Fruit fly (Drosophila melanogaster): ENCODE measurements around the gene CG7362.
A peak's percentile ranks its signal among the peaks of the same experiment; 100 is the strongest.

DNA sequence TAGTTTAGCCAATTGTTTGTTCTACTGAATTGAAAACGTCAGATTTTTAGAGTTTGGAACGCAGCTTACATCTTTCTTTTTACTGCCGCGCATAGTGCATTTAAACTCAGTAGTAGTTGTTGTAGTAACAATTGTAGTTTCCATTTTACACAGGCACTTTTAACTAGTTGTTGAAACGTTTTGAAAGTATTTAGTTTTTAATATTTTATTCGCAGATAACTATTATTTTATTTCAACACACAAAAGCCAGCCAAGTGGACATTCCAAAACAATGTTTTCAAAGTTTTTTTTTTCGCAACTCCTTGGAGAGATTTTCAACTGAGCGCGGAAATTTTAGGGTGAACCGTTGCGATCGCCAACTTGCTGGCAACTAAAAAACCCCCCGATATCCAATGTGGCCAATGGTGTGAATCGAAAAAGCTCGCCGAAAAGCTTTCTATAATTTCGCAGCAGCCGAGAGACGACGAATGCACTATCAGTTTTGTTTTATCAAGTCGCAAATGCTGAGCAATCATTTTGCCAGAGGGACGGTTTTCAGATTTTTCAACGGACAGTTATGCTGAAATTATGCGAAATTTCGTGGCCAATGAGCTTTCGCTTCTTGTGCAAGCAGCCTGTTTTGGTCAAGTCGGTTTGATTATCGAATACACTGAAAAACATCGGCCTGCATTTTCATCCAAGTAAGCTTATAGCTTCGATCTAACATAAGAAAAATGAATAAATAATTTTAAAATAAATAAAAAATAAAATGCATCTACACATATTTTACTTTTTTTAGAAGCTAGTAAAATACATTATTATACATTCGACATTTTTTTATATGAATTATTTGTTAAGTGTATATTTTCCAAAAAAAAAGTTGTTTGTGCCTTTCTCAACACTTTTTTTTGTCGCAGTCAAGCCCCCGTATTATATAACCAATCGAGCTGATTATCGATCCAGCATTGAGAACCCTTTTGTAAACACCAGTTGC, 25.3 kb downstream of the CG7362 start:
- no peak for TF ChIP-seq Mnt (GFP tag; optimal IDR thresholded peaks at IDR 0.05)
- no peak for TF ChIP-seq ovo (GFP tag; optimal IDR thresholded peaks at IDR 0.05)
- TF ChIP-seq CG5204 (GFP tag; optimal IDR thresholded peaks at IDR 0.05) = no peak
- peak; percentile 80 for TF ChIP-seq tj (GFP tag; optimal IDR thresholded peaks at IDR 0.05)
- no peak for TF ChIP-seq CG1620 (GFP tag; optimal IDR thresholded peaks at IDR 0.05)
- TF ChIP-seq CG14711 (tag; optimal IDR thresholded peaks at IDR 0.05) = peak; percentile 45
- TF ChIP-seq CG12768 (GFP tag; optimal IDR thresholded peaks at IDR 0.05) = no peak
- no peak for TF ChIP-seq cnc (optimal IDR thresholded peaks at IDR 0.05)
